Fruit fly (Drosophila melanogaster): ENCODE results near the gene Ubx.

Gene Ubx

DNA sequence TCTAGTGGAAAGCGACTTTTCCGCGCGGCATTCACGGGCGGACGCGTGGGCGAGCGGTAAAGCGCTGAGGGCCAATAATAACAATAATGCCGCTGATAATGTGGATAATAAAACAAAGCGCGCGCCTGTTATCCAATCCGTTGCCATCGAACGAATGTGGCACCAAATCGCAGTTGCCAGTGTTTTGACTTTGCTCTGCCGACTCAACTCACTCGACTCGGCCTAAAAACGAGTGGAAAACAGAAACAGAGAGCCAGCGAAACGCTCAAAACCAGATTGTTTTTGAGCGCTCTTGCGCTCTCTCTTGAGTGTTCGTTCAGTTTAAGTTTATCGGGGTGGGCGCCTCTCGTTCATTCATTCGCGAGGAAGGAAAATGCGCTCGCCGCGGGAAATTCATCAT, at the start of gene Ubx:
Gene Ubx, minus strand, starts transcription at position 158 of the 400 bp plus-strand sequence.
- TF ChIP-seq CG12768 (GFP tag; optimal IDR thresholded peaks at IDR 0.05) (no peak), CG1620 (GFP tag; optimal IDR thresholded peaks at IDR 0.05) (no peak), CG7045 (GFP tag; optimal IDR thresholded peaks at IDR 0.05) (no peak), Clk (GFP tag; optimal IDR thresholded peaks at IDR 0.05) (no peak), CG11617 (GFP tag; optimal IDR thresholded peaks at IDR 0.05) (no peak), cnc (optimal IDR thresholded peaks at IDR 0.05) (no peak), CG5204 (GFP tag; optimal IDR thresholded peaks at IDR 0.05) (no peak), tj (GFP tag; optimal IDR thresholded peaks at IDR 0.05) (no peak), pad (GFP tag; optimal IDR thresholded peaks at IDR 0.05) (no peak), kay (GFP tag; ENCODE audit: borderline replicate concordance) (no peak), ovo (GFP tag; optimal IDR thresholded peaks at IDR 0.05) (no peak), Crg-1 (GFP tag; optimal IDR thresholded peaks at IDR 0.05) (no peak)

DNA sequence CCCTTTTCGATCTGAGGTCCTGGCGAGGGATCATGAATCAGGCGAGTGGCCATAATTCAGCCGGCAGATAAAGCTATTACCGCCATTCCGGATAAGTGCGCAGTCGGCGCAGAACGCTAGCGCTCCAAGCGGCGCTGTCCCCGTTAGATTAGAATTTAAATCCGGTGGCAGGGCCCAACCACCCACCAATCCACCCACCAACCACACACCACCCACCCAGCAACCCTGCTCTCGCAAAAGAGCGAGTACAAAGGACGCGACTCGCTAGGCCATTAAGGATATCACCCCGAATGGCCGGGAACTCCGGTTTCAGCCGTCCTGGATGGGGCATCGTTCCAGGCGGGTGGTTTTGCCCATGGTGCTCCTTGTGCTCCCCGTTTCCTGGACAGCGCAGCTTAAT, 49.8 kb upstream of the Ubx start:
- TF ChIP-seq CG7045 (GFP tag; optimal IDR thresholded peaks at IDR 0.05) (no peak), Crg-1 (GFP tag; optimal IDR thresholded peaks at IDR 0.05) (no peak), CG5204 (GFP tag; optimal IDR thresholded peaks at IDR 0.05) (no peak), bab1 (GFP tag; optimal IDR thresholded peaks at IDR 0.05) (no peak), pad (GFP tag; optimal IDR thresholded peaks at IDR 0.05) (no peak), toe (GFP tag; optimal IDR thresholded peaks at IDR 0.05) (no peak), ovo (GFP tag; optimal IDR thresholded peaks at IDR 0.05) (no peak), CG33017 (tag; optimal IDR thresholded peaks at IDR 0.05) (no peak), CG14711 (tag; optimal IDR thresholded peaks at IDR 0.05) (no peak), cnc (optimal IDR thresholded peaks at IDR 0.05) (no peak), Hr96 (GFP tag; optimal IDR thresholded peaks at IDR 0.05) (no peak), kay (GFP tag; ENCODE audit: borderline replicate concordance) (no peak), CG11617 (GFP tag; optimal IDR thresholded peaks at IDR 0.05) (no peak)

DNA sequence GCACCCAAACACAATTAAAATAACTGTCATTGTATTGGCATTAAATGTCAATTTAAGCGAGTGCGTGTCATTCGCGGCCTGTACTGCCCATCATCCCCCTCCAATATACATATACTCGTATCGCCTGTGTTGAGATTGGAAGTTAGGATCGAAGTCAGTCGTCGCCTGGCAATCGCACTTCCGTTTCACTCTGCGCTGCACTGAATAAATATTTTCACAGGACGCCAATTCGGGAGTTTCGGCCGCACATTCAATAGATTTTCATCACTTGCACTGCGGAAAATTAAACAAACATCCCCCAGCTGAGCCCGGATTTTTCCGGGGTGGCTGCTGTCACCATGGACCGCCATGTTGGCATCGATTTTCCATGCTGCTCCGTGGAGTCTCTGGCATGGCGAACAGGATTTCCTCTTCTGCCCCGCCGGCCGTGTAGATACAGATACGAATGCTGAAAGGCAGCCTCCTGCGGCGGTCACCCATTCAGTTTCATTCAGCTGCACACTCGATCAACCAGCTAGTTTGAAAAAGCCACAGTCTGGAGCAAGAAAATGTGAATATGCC, 49.0 kb upstream of the Ubx start:
- TF ChIP-seq Hr96 (GFP tag; optimal IDR thresholded peaks at IDR 0.05) (no peak), tj (GFP tag; optimal IDR thresholded peaks at IDR 0.05) (no peak)

DNA sequence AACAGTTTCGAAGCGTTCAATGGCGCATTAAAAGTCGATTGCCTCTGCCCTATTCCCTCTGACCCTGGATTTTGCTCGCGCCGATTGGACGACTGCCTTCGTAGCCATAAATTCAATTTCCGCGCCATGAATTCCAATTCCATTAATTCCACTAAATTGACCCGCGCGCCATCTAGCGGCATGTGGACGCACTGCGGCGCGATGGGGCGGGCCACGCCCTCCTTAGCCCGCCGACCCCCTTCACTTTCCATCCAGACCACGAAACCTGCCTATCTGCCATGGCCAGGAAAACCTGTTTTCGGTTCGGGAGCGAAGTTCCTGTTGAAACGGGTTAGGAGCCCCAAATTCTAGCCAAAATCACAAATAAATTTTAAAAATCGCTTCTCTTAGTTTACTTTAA, 48.2 kb upstream of the Ubx start:
- TF ChIP-seq bab1 (GFP tag; optimal IDR thresholded peaks at IDR 0.05) (no peak), CG5204 (GFP tag; optimal IDR thresholded peaks at IDR 0.05) (no peak), kay (GFP tag; ENCODE audit: borderline replicate concordance) (no peak), Mnt (GFP tag; optimal IDR thresholded peaks at IDR 0.05) (no peak), CG7045 (GFP tag; optimal IDR thresholded peaks at IDR 0.05) (no peak), cnc (optimal IDR thresholded peaks at IDR 0.05) (no peak), CG12768 (GFP tag; optimal IDR thresholded peaks at IDR 0.05) (no peak), CG11617 (GFP tag; optimal IDR thresholded peaks at IDR 0.05) (no peak), CG33017 (tag; optimal IDR thresholded peaks at IDR 0.05) (no peak), tj (GFP tag; optimal IDR thresholded peaks at IDR 0.05) (no peak), cic (GFP tag; optimal IDR thresholded peaks at IDR 0.05) (no peak), pad (GFP tag; optimal IDR thresholded peaks at IDR 0.05) (no peak)

DNA sequence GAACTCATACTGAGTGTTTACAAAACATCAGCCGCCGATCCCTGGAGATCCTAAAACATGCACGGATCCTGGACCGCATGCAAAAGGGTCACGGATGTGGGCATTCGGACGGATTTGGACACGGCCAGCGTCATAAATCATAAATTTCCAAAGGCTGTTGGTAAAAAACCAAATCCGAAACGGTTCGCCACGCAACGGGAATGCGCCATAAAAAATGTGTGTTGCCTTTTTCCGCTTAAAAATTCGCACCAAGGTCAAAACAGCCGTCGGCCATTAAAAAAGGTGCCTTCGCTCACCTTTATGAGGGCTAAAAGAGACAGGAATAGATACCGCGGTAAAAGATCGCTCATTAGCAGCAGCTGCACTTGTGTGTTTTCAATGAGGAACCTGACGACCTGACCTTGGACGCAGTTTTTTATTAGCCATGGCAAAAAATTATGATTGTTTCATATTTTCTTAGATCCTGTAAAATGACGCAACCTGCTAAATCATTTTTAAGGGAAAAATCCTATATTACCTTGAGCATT, 39.0 kb upstream of the Ubx start:
- TF ChIP-seq Hr96 (GFP tag; optimal IDR thresholded peaks at IDR 0.05) (no peak), tj (GFP tag; optimal IDR thresholded peaks at IDR 0.05) (no peak), kay (GFP tag; ENCODE audit: borderline replicate concordance) (no peak), CG7101 (tag; optimal IDR thresholded peaks at IDR 0.05) (no peak), Clk (GFP tag; optimal IDR thresholded peaks at IDR 0.05) (no peak), ovo (GFP tag; optimal IDR thresholded peaks at IDR 0.05) (no peak), CG1620 (GFP tag; optimal IDR thresholded peaks at IDR 0.05) (no peak), CG7045 (GFP tag; optimal IDR thresholded peaks at IDR 0.05) (no peak), CG12768 (GFP tag; optimal IDR thresholded peaks at IDR 0.05) (no peak), Crg-1 (GFP tag; optimal IDR thresholded peaks at IDR 0.05) (no peak), Mnt (GFP tag; optimal IDR thresholded peaks at IDR 0.05) (no peak), pad (GFP tag; optimal IDR thresholded peaks at IDR 0.05) (no peak), CG5204 (GFP tag; optimal IDR thresholded peaks at IDR 0.05) (no peak), cnc (optimal IDR thresholded peaks at IDR 0.05) (no peak), CG14711 (tag; optimal IDR thresholded peaks at IDR 0.05) (no peak), toe (GFP tag; optimal IDR thresholded peaks at IDR 0.05) (no peak), CG33017 (tag; optimal IDR thresholded peaks at IDR 0.05) (no peak), cic (GFP tag; optimal IDR thresholded peaks at IDR 0.05) (no peak)

DNA sequence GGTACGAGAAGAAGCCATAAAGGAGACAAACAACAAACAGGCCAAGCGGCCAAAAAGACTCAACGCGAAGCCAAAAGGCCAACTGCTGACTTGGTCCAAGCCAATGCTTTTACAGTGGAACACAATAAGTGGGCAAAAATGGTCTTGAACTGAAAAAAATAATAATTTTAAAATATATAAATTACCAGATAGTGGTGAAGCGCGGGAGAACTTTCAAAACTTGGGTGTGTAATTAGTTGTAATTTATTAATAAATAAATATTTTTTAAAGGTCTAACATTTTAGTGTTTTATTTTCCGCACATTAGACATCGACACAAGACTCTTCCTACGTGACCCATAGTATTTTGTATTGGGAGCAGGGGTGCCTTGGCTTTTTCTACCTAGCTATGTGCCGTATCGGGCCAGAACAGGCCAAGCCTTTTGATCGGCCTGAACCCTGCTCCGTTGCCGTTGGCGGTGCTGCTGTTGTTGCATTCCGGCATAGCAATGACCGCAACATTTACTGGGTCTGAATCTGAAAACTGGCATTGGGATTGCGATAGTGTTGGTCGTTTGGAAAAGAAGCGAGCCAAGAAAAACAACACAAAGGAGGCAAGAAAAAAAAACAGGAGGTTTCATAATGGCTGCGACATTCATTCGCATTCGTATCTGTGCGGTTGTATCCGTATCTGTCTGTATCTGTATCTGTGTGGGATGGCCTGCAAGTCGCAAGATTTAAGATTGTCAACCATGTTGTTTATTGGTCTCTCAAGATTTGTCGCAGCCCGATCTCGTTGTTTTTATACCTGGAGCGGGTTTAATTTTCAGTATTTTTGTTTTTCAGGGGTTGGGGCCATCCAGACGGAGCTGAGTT, 37.6 kb upstream of the Ubx start:
- TF ChIP-seq CG33017 (tag; optimal IDR thresholded peaks at IDR 0.05): no peak
- no peak for TF ChIP-seq kay (GFP tag; ENCODE audit: borderline replicate concordance)
- no peak for TF ChIP-seq tj (GFP tag; optimal IDR thresholded peaks at IDR 0.05)
- no peak for TF ChIP-seq Crg-1 (GFP tag; optimal IDR thresholded peaks at IDR 0.05)
- no peak for TF ChIP-seq Hr96 (GFP tag; optimal IDR thresholded peaks at IDR 0.05)
- TF ChIP-seq CG1620 (GFP tag; optimal IDR thresholded peaks at IDR 0.05): no peak
- TF ChIP-seq cnc (optimal IDR thresholded peaks at IDR 0.05): no peak
- TF ChIP-seq cic (GFP tag; optimal IDR thresholded peaks at IDR 0.05): no peak
- TF ChIP-seq pad (GFP tag; optimal IDR thresholded peaks at IDR 0.05): no peak
